Worm (Caenorhabditis elegans) whole organism, late embryonic: Measurements from ENCODE around the gene R151.2.

Source experiments
- C08G9.2 ChIP-seq: sonication (generic microtip); optimal IDR thresholded peaks from 2 replicates; lab custom pipeline; 2016; ENCODE audit warnings: mild to moderate bottlenecking, missing genetic modification characterization, moderate library complexity, missing compliant biosample characterization
- ceh-2 ChIP-seq: sonication (generic microtip); optimal IDR thresholded peaks from 2 replicates; lab custom pipeline; 2016; ENCODE audit warnings: missing genotype, missing genetic modification characterization, missing compliant biosample characterization
- ceh-31 ChIP-seq: sonication (generic microtip); optimal IDR thresholded peaks from 2 replicates; lab custom pipeline; 2016; ENCODE audit warnings: missing genetic modification characterization, missing compliant biosample characterization
- ceh-45 ChIP-seq: fragments of 200-800 bp; sonication (Bioruptor generic); IDR thresholded peaks from 2 replicates; pipeline ENCODE4 v1.3.6; 2022; ENCODE audit warnings: missing genetic modification reagents, missing genetic modification characterization, missing compliant biosample characterization
- pha-4 ChIP-seq: fragments of 150-350 bp; optimal IDR thresholded peaks from 2 replicates; lab custom pipeline; 2018; ENCODE audit warnings: missing biosample characterization, missing genetic modification reagents, missing genetic modification characterization
- sdc-2 ChIP-seq: sonication (generic microtip); optimal IDR thresholded peaks from 2 replicates; lab custom pipeline; 2016; ENCODE audit warnings: missing genotype, missing genetic modification characterization, missing compliant biosample characterization
- syd-9 ChIP-seq: sonication (generic microtip); optimal IDR thresholded peaks from 2 replicates; lab custom pipeline; 2016; ENCODE audit warnings: mild to moderate bottlenecking, missing genetic modification characterization, moderate library complexity, missing compliant biosample characterization
- tbx-2 ChIP-seq: sonication (generic microtip); optimal IDR thresholded peaks from 2 replicates; lab custom pipeline; 2016; ENCODE audit warnings: missing genetic modification characterization, missing compliant biosample characterization
- tbx-7 ChIP-seq: sonication (generic microtip); optimal IDR thresholded peaks from 2 replicates; lab custom pipeline; 2016; ENCODE audit warnings: missing genotype, missing genetic modification characterization, missing compliant biosample characterization

DNA sequence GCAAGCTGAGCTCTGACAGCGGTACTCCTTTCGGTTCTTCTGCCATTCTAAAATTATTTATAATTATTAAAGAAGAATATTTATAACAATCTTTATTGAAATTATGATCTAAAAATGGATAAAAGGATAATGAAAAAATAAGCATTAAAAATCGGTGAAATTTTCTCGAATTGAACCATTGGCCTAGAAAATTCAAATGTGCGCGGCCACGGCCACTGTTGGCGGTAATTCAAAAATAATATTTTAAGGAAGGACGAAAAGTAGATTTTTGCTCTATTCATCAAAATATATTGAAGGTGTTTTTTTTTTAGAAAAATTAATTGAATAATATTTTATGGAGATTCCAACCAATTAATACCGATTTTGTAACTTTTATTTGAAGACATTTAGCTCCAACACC lies 10.9 kb upstream of the R151.2 start, which contains the start of gene pfd-5:
- TF ChIP-seq sdc-2 (peak; percentile 21), C08G9.2 (tag; lab: Kevin White, UChicago) (peak; percentile 92), pha-4 (no peak), ceh-45 (no peak), ceh-31 (tag; lab: Kevin White, UChicago) (peak; percentile 91), ceh-2 (peak; percentile 95), tbx-7 (tag; lab: Kevin White, UChicago) (peak; percentile 90), syd-9 (tag; lab: Kevin White, UChicago) (no peak), tbx-2 (tag; lab: Kevin White, UChicago) (peak; percentile 87)
